Worm (Caenorhabditis elegans) whole organism, L4 larva: ENCODE data around the gene F58B4.6.

Experiments
- D1046.2 ChIP-seq: fragments of 200-800 bp; sonication (Bioruptor generic); IDR thresholded peaks from 2 replicates; pipeline ENCODE4 v1.3.6; 2022; ENCODE audit warnings: missing genetic modification characterization, missing compliant biosample characterization
- F44E2.7 ChIP-seq: fragments of 200-800 bp; sonication (Bioruptor generic); IDR thresholded peaks from 2 replicates; pipeline ENCODE4 v2.1.2; 2022; ENCODE audit warnings: missing genetic modification characterization, missing compliant biosample characterization
- F49E8.2 ChIP-seq: sonication (generic microtip); optimal IDR thresholded peaks from 2 replicates; lab custom pipeline; 2016; ENCODE audit warnings: missing compliant biosample characterization, mild to moderate bottlenecking, missing genetic modification characterization, borderline replicate concordance
- T20F7.1 ChIP-seq: fragments of 200-800 bp; sonication (Bioruptor generic); optimal IDR thresholded peaks from 2 replicates; lab custom pipeline; 2018; ENCODE audit warnings: mild to moderate bottlenecking, missing genetic modification characterization, missing compliant biosample characterization
- T26A8.4 ChIP-seq: fragments of 200-800 bp; sonication (Bioruptor generic); IDR thresholded peaks from 2 replicates; pipeline ENCODE4 v1.3.6; 2022; ENCODE audit warnings: missing genetic modification characterization, missing compliant biosample characterization
- ZK546.5 ChIP-seq, 2 experiments: sonication (generic microtip); optimal IDR thresholded peaks; 2 replicates each; lab custom pipeline; 2017; ENCODE audit warnings: missing biosample characterization in 2 of 2, missing genetic modification characterization in 2 of 2
- aha-1 ChIP-seq: fragments of 150-350 bp; peaks from one replicate; lab custom pipeline; 2014; ENCODE audit warnings: missing biosample characterization, missing genetic modification characterization
- ceh-20 ChIP-seq: fragments of 200-800 bp; sonication (Bioruptor generic); IDR thresholded peaks from 2 replicates; pipeline ENCODE4 v1.3.6; 2022; ENCODE audit warnings: missing genetic modification reagents, missing genetic modification characterization, missing compliant biosample characterization
- ceh-28 ChIP-seq: fragments of 150-350 bp; optimal IDR thresholded peaks from 2 replicates; lab custom pipeline; 2014; ENCODE audit warnings: missing biosample characterization, missing genetic modification reagents, missing genetic modification characterization
- ceh-32 ChIP-seq: sonication (generic microtip); optimal IDR thresholded peaks from 2 replicates; lab custom pipeline; 2016; ENCODE audit warnings: mild to moderate bottlenecking, missing genetic modification characterization, missing compliant biosample characterization; ENCODE audit not compliant: poor library complexity
- daf-16 ChIP-seq, 3 experiments: sonication (generic microtip); optimal IDR thresholded peaks; 2 replicates each; lab custom pipeline; 2016 to 2017; ENCODE audit warnings: missing genetic modification characterization in 3 of 3, missing genetic modification reagents in 3 of 3, mild to moderate bottlenecking in 2 of 3, missing compliant biosample characterization in 2 of 3, missing biosample characterization in 1 of 3, moderate library complexity in 1 of 3
- daf-19 ChIP-seq: fragments of 200-800 bp; sonication (Bioruptor generic); conservative IDR thresholded peaks from 2 replicates; pipeline ENCODE4 v1.3.6; 2022; ENCODE audit warnings: missing genetic modification characterization, missing compliant biosample characterization
- dmd-6 ChIP-seq: fragments of 200-800 bp; sonication (Bioruptor generic); IDR thresholded peaks from 2 replicates; pipeline ENCODE4 v1.3.6; 2022; ENCODE audit warnings: missing genetic modification reagents, missing genetic modification characterization, missing compliant biosample characterization
- dve-1 ChIP-seq: sonication (generic microtip); optimal IDR thresholded peaks from 2 replicates; lab custom pipeline; 2017; ENCODE audit warnings: antibody characterized with exemption, mild to moderate bottlenecking, missing genetic modification characterization, missing compliant biosample characterization; ENCODE audit not compliant: insufficient read depth
- egl-27 ChIP-seq: sonication (generic microtip); optimal IDR thresholded peaks from 3 replicates; lab custom pipeline; 2017; ENCODE audit warnings: missing biosample characterization, missing genetic modification reagents, missing genetic modification characterization
- gei-8 ChIP-seq: fragments of 200-800 bp; sonication (Bioruptor generic); optimal IDR thresholded peaks from 2 replicates; lab custom pipeline; 2018; ENCODE audit warnings: mild to moderate bottlenecking, missing genetic modification characterization, missing compliant biosample characterization
- lim-7 ChIP-seq: fragments of 200-800 bp; sonication (Bioruptor generic); IDR thresholded peaks from 2 replicates; pipeline ENCODE4 v1.3.6; 2022; ENCODE audit warnings: missing genetic modification characterization, missing compliant biosample characterization
- lin-13 ChIP-seq: fragments of 150-350 bp; optimal IDR thresholded peaks from 2 replicates; lab custom pipeline; 2014; ENCODE audit warnings: missing biosample characterization, missing genetic modification reagents, missing genetic modification characterization
- lin-15B ChIP-seq: fragments of 150-350 bp; sonication (generic microtip); optimal IDR thresholded peaks from 3 replicates; lab custom pipeline; 2014; ENCODE audit warnings: missing biosample characterization, missing genetic modification characterization
- lin-29 ChIP-seq: fragments of 200-800 bp; sonication (Bioruptor generic); IDR thresholded peaks from 2 replicates; pipeline ENCODE4 v1.3.6; 2022; ENCODE audit warnings: missing genetic modification reagents, missing genetic modification characterization, missing compliant biosample characterization
- lin-39 ChIP-seq: fragments of 150-350 bp; optimal IDR thresholded peaks from 2 replicates; lab custom pipeline; 2014; ENCODE audit warnings: missing biosample characterization, missing genetic modification reagents, missing genetic modification characterization
- madf-9 ChIP-seq: fragments of 200-800 bp; sonication (Bioruptor generic); conservative IDR thresholded peaks from 2 replicates; pipeline ENCODE4 v1.3.6; 2022; ENCODE audit warnings: missing genetic modification reagents, missing genetic modification characterization, missing compliant biosample characterization
- mdl-1 ChIP-seq, 2 experiments: fragments of 150-350 bp in 1 of 2; sonication (generic microtip) in 1 of 2; optimal IDR thresholded peaks; 2 replicates each; lab custom pipeline; 2014 to 2017; ENCODE audit warnings: missing biosample characterization in 2 of 2, missing genetic modification characterization in 2 of 2
- mdt-29 ChIP-seq: fragments of 200-800 bp; sonication (Bioruptor generic); IDR thresholded peaks from 2 replicates; pipeline ENCODE4 v1.3.6; 2022; ENCODE audit warnings: missing genetic modification reagents, missing genetic modification characterization, missing compliant biosample characterization
- mep-1 ChIP-seq: fragments of 150-350 bp; sonication (generic microtip); optimal IDR thresholded peaks from 3 replicates; lab custom pipeline; 2014; ENCODE audit warnings: missing biosample characterization, missing genetic modification characterization
- mes-2 ChIP-seq: sonication (generic microtip); optimal IDR thresholded peaks from 2 replicates; lab custom pipeline; 2016; ENCODE audit warnings: missing genotype, mild to moderate bottlenecking, missing genetic modification characterization, missing compliant biosample characterization; ENCODE audit not compliant: poor library complexity, severe bottlenecking
- mxl-2 ChIP-seq: fragments of 200-800 bp; sonication (Bioruptor generic); conservative IDR thresholded peaks from 2 replicates; pipeline ENCODE4 v1.3.6; 2022; ENCODE audit warnings: missing genetic modification reagents, missing genetic modification characterization, missing compliant biosample characterization
- mxl-3 ChIP-seq: fragments of 200-800 bp; sonication (Bioruptor generic); optimal IDR thresholded peaks from 2 replicates; lab custom pipeline; 2018; ENCODE audit warnings: mild to moderate bottlenecking, missing genetic modification characterization, missing compliant biosample characterization
- nhr-10 ChIP-seq: fragments of 150-350 bp; optimal IDR thresholded peaks from 2 replicates; lab custom pipeline; 2014; ENCODE audit warnings: missing biosample characterization, missing genetic modification characterization
- nhr-42 ChIP-seq: fragments of 200-800 bp; sonication (Bioruptor generic); IDR thresholded peaks from 2 replicates; pipeline ENCODE4 v1.3.6; 2022; ENCODE audit warnings: missing genetic modification characterization, missing compliant biosample characterization
- nhr-48 ChIP-seq: sonication (generic microtip); optimal IDR thresholded peaks from 2 replicates; lab custom pipeline; 2016; ENCODE audit warnings: mild to moderate bottlenecking, missing genetic modification characterization, missing compliant biosample characterization
- nhr-76 ChIP-seq: fragments of 150-350 bp; optimal IDR thresholded peaks from 2 replicates; lab custom pipeline; 2014; ENCODE audit warnings: missing biosample characterization, missing genetic modification characterization
- nhr-77 ChIP-seq: fragments of 150-350 bp; optimal IDR thresholded peaks from 2 replicates; lab custom pipeline; 2014; ENCODE audit warnings: missing biosample characterization, missing genetic modification characterization
- php-3 ChIP-seq: fragments of 200-800 bp; sonication (Bioruptor generic); IDR thresholded peaks from 2 replicates; pipeline ENCODE4 v1.3.6; 2022; ENCODE audit warnings: missing genetic modification reagents, missing genetic modification characterization, missing compliant biosample characterization
- pqm-1 ChIP-seq: sonication (generic microtip); optimal IDR thresholded peaks from 2 replicates; lab custom pipeline; 2017; ENCODE audit warnings: missing biosample characterization, missing genetic modification characterization
- saeg-2 ChIP-seq: fragments of 200-800 bp; sonication (Bioruptor generic); IDR thresholded peaks from 2 replicates; pipeline ENCODE4 v1.3.6; 2022; ENCODE audit warnings: missing genetic modification reagents, missing genetic modification characterization, missing compliant biosample characterization
- sdz-12 ChIP-seq: fragments of 200-800 bp; sonication (Bioruptor generic); optimal IDR thresholded peaks from 2 replicates; lab custom pipeline; 2018; ENCODE audit warnings: mild to moderate bottlenecking, missing genetic modification characterization, missing compliant biosample characterization
- set-16 ChIP-seq: fragments of 200-800 bp; sonication (Bioruptor generic); IDR thresholded peaks from 2 replicates; pipeline ENCODE4 v1.3.6; 2022; ENCODE audit warnings: missing genetic modification reagents, missing genetic modification characterization, missing compliant biosample characterization
- snpc-1.2 ChIP-seq: fragments of 200-800 bp; sonication (Bioruptor generic); IDR thresholded peaks from 2 replicates; pipeline ENCODE4 v1.3.6; 2022; ENCODE audit warnings: missing genetic modification reagents, missing genetic modification characterization, missing compliant biosample characterization
- spr-1 ChIP-seq: sonication (generic microtip); optimal IDR thresholded peaks from 2 replicates; lab custom pipeline; 2016; ENCODE audit warnings: mild to moderate bottlenecking, missing genetic modification characterization, missing compliant biosample characterization
- tra-1 ChIP-seq: fragments of 200-800 bp; sonication (Bioruptor generic); IDR thresholded peaks from 2 replicates; pipeline ENCODE4 v1.3.6; 2022; ENCODE audit warnings: missing genetic modification reagents, missing genetic modification characterization, missing compliant biosample characterization
- unc-62 ChIP-seq, 3 experiments: fragments of 150-350 bp in 1 of 3; sonication (generic microtip); optimal IDR thresholded peaks in 2 of 3; peaks in 1 of 3; 1 replicate in 1 of 3; 2 replicates in 2 of 3; lab custom pipeline; 2014 to 2017; ENCODE audit warnings: missing biosample characterization in 3 of 3, missing genetic modification characterization in 3 of 3, missing genetic modification reagents in 3 of 3, missing genotype in 1 of 3
- vab-7 ChIP-seq: fragments of 200-800 bp; sonication (Bioruptor generic); IDR thresholded peaks from 2 replicates; pipeline ENCODE4 v1.3.6; 2022; ENCODE audit warnings: missing genetic modification reagents, missing genetic modification characterization, missing compliant biosample characterization
- zfp-3 ChIP-seq: fragments of 200-800 bp; sonication (Bioruptor generic); conservative IDR thresholded peaks from 2 replicates; pipeline ENCODE4 v1.3.6; 2022; ENCODE audit warnings: missing genetic modification reagents, missing genetic modification characterization, missing compliant biosample characterization
- ztf-7 ChIP-seq: fragments of 150-350 bp; optimal IDR thresholded peaks from 2 replicates; lab custom pipeline; 2014; ENCODE audit warnings: missing biosample characterization, missing genetic modification characterization

F58B4.6 gene

DNA sequence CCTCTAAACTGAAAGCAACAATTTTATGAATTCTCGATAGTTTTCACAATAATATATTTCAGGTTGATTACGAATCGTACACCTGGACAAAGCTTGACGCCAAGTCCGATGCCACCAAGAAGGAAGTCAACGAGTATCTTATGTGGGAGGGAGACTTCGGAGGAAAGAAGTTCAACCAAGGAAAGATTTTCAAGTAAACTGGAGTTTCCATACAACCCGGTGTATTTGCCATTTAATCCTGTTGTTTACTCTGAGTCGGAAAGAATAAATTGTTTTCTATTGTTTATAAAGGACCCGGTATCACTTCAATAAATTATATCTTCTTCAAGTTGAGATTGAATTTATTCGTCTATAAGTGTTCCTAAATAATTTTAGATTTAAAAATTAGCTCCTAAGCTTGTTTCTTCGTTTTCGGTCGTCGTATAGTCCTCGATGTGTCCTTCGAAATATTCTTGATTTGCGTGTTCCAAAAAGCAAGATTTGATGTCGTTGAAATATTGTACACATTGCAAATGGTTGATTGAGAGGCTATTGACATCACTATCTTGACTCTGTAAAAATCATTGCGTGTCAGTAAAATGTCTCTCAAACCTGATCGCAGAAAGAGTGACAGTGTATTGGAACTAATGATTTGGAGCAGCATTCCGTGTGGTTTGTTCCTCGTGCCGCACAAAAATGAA lies 42.9 kb downstream of the F58B4.6 start (continued):
- no peak for TF ChIP-seq nhr-42 (GFP tag; lab: Robert Waterston, UW)
- TF ChIP-seq nhr-77 (tag; lab: Kevin White, UChicago): no peak
- TF ChIP-seq lin-15B (tag; lab: Kevin White, UChicago): no peak
- no peak for TF ChIP-seq nhr-10 (tag; lab: Kevin White, UChicago)
- TF ChIP-seq snpc-1.2 (GFP tag; lab: Robert Waterston, UW): no peak
- peak; percentile 75 for TF ChIP-seq zfp-3 (GFP tag; lab: Robert Waterston, UW)
- TF ChIP-seq T26A8.4 (GFP tag; lab: Robert Waterston, UW): peak; percentile 15; the same call in 1 of the 2 replicates
- no peak for TF ChIP-seq nhr-76
- TF ChIP-seq mxl-2 (GFP tag; lab: Robert Waterston, UW): no peak
- TF ChIP-seq ceh-32 (tag; lab: Kevin White, UChicago): no peak
- no peak for TF ChIP-seq mes-2 (tag; lab: Kevin White, UChicago)
- peak; percentile 99 for TF ChIP-seq dmd-6 (GFP tag; lab: Robert Waterston, UW)
- no peak for TF ChIP-seq egl-27 (tag; lab: Kevin White, UChicago)
- TF ChIP-seq nhr-48 (tag; lab: Kevin White, UChicago): peak; percentile 60
- no peak for TF ChIP-seq mdl-1 (tag; optimal IDR thresholded peaks at IDR 0.05; lab: Kevin White, UChicago)
- TF ChIP-seq gei-8 (GFP tag; lab: Kevin White, UChicago): peak; percentile 51
- TF ChIP-seq mdt-29: 0 out of 2 replicates have a peak, but pooled peaks have one; percentile 58
- TF ChIP-seq dve-1 (tag; lab: Kevin White, UChicago): no peak
- peak; percentile 67 for TF ChIP-seq T20F7.1 (GFP tag; lab: Kevin White, UChicago)
- TF ChIP-seq lin-29 (GFP tag; lab: Robert Waterston, UW): no peak
- peak; percentile 89 for TF ChIP-seq tra-1 (GFP tag; lab: Robert Waterston, UW)
- TF ChIP-seq ceh-20 (GFP tag; lab: Robert Waterston, UW): 0 out of 2 replicates have a peak, but pooled peaks have one; percentile 14
- peak; percentile 32 for TF ChIP-seq F49E8.2
- no peak for TF ChIP-seq daf-16 (GFP tag; optimal IDR thresholded peaks at IDR 0.05; lab: Kevin White, UChicago)
- no peak for TF ChIP-seq daf-16 (tag; optimal IDR thresholded peaks at IDR 0.05; lab: Kevin White, UChicago)
- TF ChIP-seq unc-62 (GFP tag; optimal IDR thresholded peaks at IDR 0.05 in 1 of 2; lab: Kevin White, UChicago): peak in 1 of 2 experiments; percentile 86
- TF ChIP-seq unc-62 (tag; optimal IDR thresholded peaks at IDR 0.05; lab: Kevin White, UChicago): no peak
- no peak for TF ChIP-seq spr-1 (tag; lab: Kevin White, UChicago)
- no peak for TF ChIP-seq ZK546.5 (tag; optimal IDR thresholded peaks at IDR 0.05; lab: Kevin White, UChicago)
- TF ChIP-seq saeg-2 (GFP tag; lab: Robert Waterston, UW): 0 out of 2 replicates have a peak, but pooled peaks have one; percentile 27
- 0 out of 2 replicates have a peak, but pooled peaks have one; percentile 27 for TF ChIP-seq php-3 (GFP tag; lab: Robert Waterston, UW)
- no peak for TF ChIP-seq pqm-1 (tag; lab: Kevin White, UChicago)
- no peak for TF ChIP-seq F44E2.7 (GFP tag; lab: Robert Waterston, UW)
- no peak for TF ChIP-seq daf-19
- no peak for TF ChIP-seq aha-1 (tag; lab: Kevin White, UChicago)

ce11 chrV:10970070-10970469 lies 45.2 kb downstream of the F58B4.6 start, which contains the start of gene F17C11.22:
TSS of gene F17C11.22 (minus strand) at chrV:10970170.
- TF ChIP-seq mxl-3 (GFP tag; lab: Kevin White, UChicago) (no peak), set-16 (GFP tag; lab: Robert Waterston, UW) (no peak), nhr-48 (tag; lab: Kevin White, UChicago) (no peak), lin-39 (no peak), sdz-12 (GFP tag; lab: Kevin White, UChicago) (no peak), mep-1 (tag; lab: Kevin White, UChicago) (no peak), pqm-1 (tag; lab: Kevin White, UChicago) (no peak), F44E2.7 (GFP tag; lab: Robert Waterston, UW) (no peak), vab-7 (GFP tag; lab: Robert Waterston, UW) (no peak), snpc-1.2 (GFP tag; lab: Robert Waterston, UW) (no peak), ceh-28 (no peak), dmd-6 (GFP tag; lab: Robert Waterston, UW) (no peak), D1046.2 (GFP tag; lab: Robert Waterston, UW) (no peak), lin-13 (GFP tag; lab: Kevin White, UChicago) (no peak), nhr-77 (tag; lab: Kevin White, UChicago) (no peak), ztf-7 (tag; lab: Kevin White, UChicago) (no peak), lim-7 (GFP tag; lab: Robert Waterston, UW) (no peak), madf-9 (GFP tag; lab: Robert Waterston, UW) (no peak)
